Fruit fly (Drosophila melanogaster) whole organism, embryonic: Measurements from ENCODE around the gene rempA.

Source experiments
- B-H1 ChIP-seq: fragments of 200-800 bp; sonication (Bioruptor generic); IDR thresholded peaks from 3 replicates; pipeline ENCODE4 v1.3.6; 2022; ENCODE audit warnings: missing biosample characterization, missing genetic modification characterization
- Bgb ChIP-seq: fragments of 200-800 bp; sonication (Bioruptor generic); IDR thresholded peaks from 2 replicates; pipeline ENCODE4 v1.3.6; 2022; ENCODE audit warnings: missing biosample characterization, missing genetic modification characterization; ENCODE audit not compliant: partially characterized antibody
- CG10543 ChIP-seq: fragments of 200-800 bp; sonication (Bioruptor generic); optimal IDR thresholded peaks from 3 replicates; lab custom pipeline; 2017; ENCODE audit warnings: missing biosample characterization, mild to moderate bottlenecking, missing genetic modification characterization, moderate library complexity
- CG10565 ChIP-seq: fragments of 200-800 bp; sonication (Bioruptor generic); optimal IDR thresholded peaks from 3 replicates; lab custom pipeline; 2016; ENCODE audit warnings: missing biosample characterization, mild to moderate bottlenecking, missing genetic modification characterization
- CG11696 ChIP-seq: fragments of 200-800 bp; sonication (Bioruptor generic); IDR thresholded peaks from 2 replicates; pipeline ENCODE4 v1.3.6; 2022; ENCODE audit warnings: missing biosample characterization, missing genetic modification characterization
- CG12659 ChIP-seq: fragments of 200-800 bp; sonication (Bioruptor generic); optimal IDR thresholded peaks from 3 replicates; lab custom pipeline; 2017; ENCODE audit warnings: mild to moderate bottlenecking, missing biosample characterization, missing genetic modification reagents, missing genetic modification characterization
- CG13424 ChIP-seq: fragments of 200-800 bp; sonication (Bioruptor generic); optimal IDR thresholded peaks from 2 replicates; lab custom pipeline; 2019; ENCODE audit warnings: missing biosample characterization, mild to moderate bottlenecking, missing genetic modification characterization, moderate library complexity
- CG18764 ChIP-seq: fragments of 200-800 bp; sonication (Bioruptor generic); optimal IDR thresholded peaks from 3 replicates; lab custom pipeline; 2016; ENCODE audit warnings: missing biosample characterization, missing genetic modification characterization
- CG2116 ChIP-seq: fragments of 200-800 bp; sonication (Bioruptor generic); optimal IDR thresholded peaks from 3 replicates; lab custom pipeline; 2018; ENCODE audit warnings: missing biosample characterization, mild to moderate bottlenecking, missing genetic modification characterization
- CG2199 ChIP-seq: fragments of 200-800 bp; sonication (Bioruptor generic); IDR thresholded peaks from 3 replicates; pipeline ENCODE4 v1.3.6; 2022; ENCODE audit warnings: missing biosample characterization, missing genetic modification characterization
- CG2678 ChIP-seq: fragments of 200-800 bp; sonication (Bioruptor generic); optimal IDR thresholded peaks from 3 replicates; lab custom pipeline; 2019; ENCODE audit warnings: missing biosample characterization, mild to moderate bottlenecking, missing genetic modification characterization, moderate library complexity
- CG30020 ChIP-seq: fragments of 200-800 bp; optimal IDR thresholded peaks from 2 replicates; lab custom pipeline; 2019; ENCODE audit warnings: missing biosample characterization, mild to moderate bottlenecking, missing genetic modification characterization, moderate library complexity
- CG30403 ChIP-seq: fragments of 200-800 bp; sonication (Bioruptor generic); optimal IDR thresholded peaks from 3 replicates; lab custom pipeline; 2016; ENCODE audit warnings: missing biosample characterization, missing genetic modification characterization
- CG31441 ChIP-seq: fragments of 200-800 bp; sonication (Bioruptor generic); IDR thresholded peaks from 2 replicates; pipeline ENCODE4 v1.3.6; 2022; ENCODE audit warnings: missing biosample characterization, missing genetic modification characterization
- CG34376 ChIP-seq: fragments of 200-800 bp; sonication (Bioruptor generic); optimal IDR thresholded peaks from 2 replicates; lab custom pipeline; 2018; ENCODE audit warnings: missing biosample characterization, mild to moderate bottlenecking, missing genetic modification characterization
- CG43689 ChIP-seq: fragments of 200-800 bp; sonication (Bioruptor generic); IDR thresholded peaks from 2 replicates; pipeline ENCODE4 v1.3.6; 2022; ENCODE audit warnings: missing biosample characterization, missing genetic modification characterization
- CG4404 ChIP-seq: fragments of 200-800 bp; sonication (Bioruptor generic); IDR thresholded peaks from 2 replicates; pipeline ENCODE4 v1.3.6; 2022; ENCODE audit warnings: missing biosample characterization, missing genetic modification characterization
- CG4730 ChIP-seq: fragments of 200-800 bp; sonication (Bioruptor generic); IDR thresholded peaks from 2 replicates; pipeline ENCODE4 v1.3.6; 2022; ENCODE audit warnings: missing biosample characterization, missing genetic modification characterization
- CG7839 ChIP-seq: fragments of 200-800 bp; sonication (Bioruptor generic); optimal IDR thresholded peaks from 3 replicates; lab custom pipeline; 2018; ENCODE audit warnings: missing biosample characterization, mild to moderate bottlenecking, missing genetic modification characterization, moderate library complexity
- CG8089 ChIP-seq: fragments of 200-800 bp; sonication (Bioruptor generic); optimal IDR thresholded peaks from 3 replicates; lab custom pipeline; 2016; ENCODE audit warnings: missing biosample characterization, missing genetic modification characterization
- Dfd ChIP-seq, 2 experiments: fragments of >200 bp; optimal IDR thresholded peaks; 2 replicates each; lab custom pipeline; 2017; ENCODE audit warnings: missing biosample characterization in 2 of 2, missing genetic modification characterization in 2 of 2
- Dip3 ChIP-seq: fragments of 200-800 bp; sonication (Bioruptor generic); optimal IDR thresholded peaks from 3 replicates; lab custom pipeline; 2016; ENCODE audit warnings: missing biosample characterization, missing genetic modification characterization
- Gug ChIP-seq: fragments of 200-800 bp; sonication (Bioruptor generic); IDR thresholded peaks from 4 replicates; pipeline ENCODE4 v1.3.6; 2022; ENCODE audit warnings: missing biosample characterization, missing genetic modification characterization
- Hsf ChIP-seq: fragments of 200-800 bp; sonication (Bioruptor generic); optimal IDR thresholded peaks from 3 replicates; lab custom pipeline; 2016; ENCODE audit warnings: missing biosample characterization, missing genetic modification characterization
- Max ChIP-seq: fragments of 200-800 bp; sonication (Bioruptor generic); optimal IDR thresholded peaks from 2 replicates; lab custom pipeline; 2016; ENCODE audit warnings: missing biosample characterization, mild to moderate bottlenecking, missing genetic modification characterization
- NfI ChIP-seq: fragments of 200-800 bp; sonication (Bioruptor generic); optimal IDR thresholded peaks from 3 replicates; lab custom pipeline; 2018; ENCODE audit warnings: missing biosample characterization, mild to moderate bottlenecking, missing genetic modification characterization, moderate library complexity
- Sry-β ChIP-seq: fragments of 200-800 bp; sonication (Bioruptor generic); optimal IDR thresholded peaks from 2 replicates; lab custom pipeline; 2018; ENCODE audit warnings: missing biosample characterization, mild to moderate bottlenecking, missing genetic modification characterization, moderate library complexity
- Ssrp ChIP-seq: fragments of 200-800 bp; sonication (Bioruptor generic); optimal IDR thresholded peaks from 2 replicates; lab custom pipeline; 2018; ENCODE audit warnings: missing biosample characterization, mild to moderate bottlenecking, missing genetic modification characterization, moderate library complexity
- bcd ChIP-seq: fragments of 200-800 bp; sonication (Bioruptor generic); optimal IDR thresholded peaks from 2 replicates; lab custom pipeline; 2017; ENCODE audit warnings: missing biosample characterization, mild to moderate bottlenecking, missing genetic modification characterization
- bsh ChIP-seq, 2 experiments: fragments of 200-800 bp; sonication (Bioruptor generic); optimal IDR thresholded peaks; 2 replicates each; lab custom pipeline; 2017 to 2018; ENCODE audit warnings: mild to moderate bottlenecking in 2 of 2, missing biosample characterization in 2 of 2, missing genetic modification characterization in 2 of 2, moderate library complexity in 1 of 2
- cas ChIP-seq: fragments of 200-800 bp; sonication (Bioruptor generic); IDR thresholded peaks from 2 replicates; pipeline ENCODE4 v1.3.6; 2022; ENCODE audit warnings: missing biosample characterization, missing genetic modification characterization
- cato ChIP-seq: fragments of 200-800 bp; sonication (Bioruptor generic); optimal IDR thresholded peaks from 2 replicates; lab custom pipeline; 2016; ENCODE audit warnings: missing biosample characterization, missing genetic modification characterization, borderline replicate concordance
- chm ChIP-seq: fragments of 200-800 bp; sonication (Bioruptor generic); IDR thresholded peaks from 2 replicates; pipeline ENCODE4 v1.3.6; 2022; ENCODE audit warnings: missing biosample characterization, missing genetic modification characterization
- dan ChIP-seq: fragments of 200-800 bp; sonication (Bioruptor generic); IDR thresholded peaks from 2 replicates; pipeline ENCODE4 v1.3.6; 2022; ENCODE audit warnings: missing biosample characterization, missing genetic modification characterization
- danr ChIP-seq: fragments of 200-800 bp; sonication (Bioruptor generic); IDR thresholded peaks from 2 replicates; pipeline ENCODE4 v1.3.6; 2022; ENCODE audit warnings: missing biosample characterization, missing genetic modification characterization
- dm ChIP-seq: fragments of 200-800 bp; sonication (Bioruptor generic); optimal IDR thresholded peaks from 3 replicates; lab custom pipeline; 2016; ENCODE audit warnings: missing biosample characterization, missing genetic modification characterization
- gt ChIP-seq: fragments of 200-800 bp; sonication (Bioruptor generic); IDR thresholded peaks from 2 replicates; pipeline ENCODE4 v1.3.6; 2022; ENCODE audit warnings: missing biosample characterization, missing genetic modification characterization
- her ChIP-seq: fragments of 200-800 bp; sonication (Bioruptor generic); optimal IDR thresholded peaks from 2 replicates; lab custom pipeline; 2016; ENCODE audit warnings: missing biosample characterization, missing genetic modification characterization
- ind ChIP-seq: fragments of 200-800 bp; sonication (Bioruptor generic); optimal IDR thresholded peaks from 3 replicates; lab custom pipeline; 2016; ENCODE audit warnings: missing biosample characterization, missing genetic modification characterization
- maf-S ChIP-seq: fragments of 200-800 bp; sonication (Bioruptor generic); optimal IDR thresholded peaks from 2 replicates; lab custom pipeline; 2016; ENCODE audit warnings: missing biosample characterization, missing genetic modification characterization
- pita ChIP-seq: fragments of 200-800 bp; sonication (Bioruptor generic); optimal IDR thresholded peaks from 2 replicates; lab custom pipeline; 2017; ENCODE audit warnings: missing biosample characterization, mild to moderate bottlenecking, missing genetic modification characterization
- sqz ChIP-seq: fragments of 200-800 bp; sonication (Bioruptor generic); optimal IDR thresholded peaks from 3 replicates; lab custom pipeline; 2018; ENCODE audit warnings: missing biosample characterization, mild to moderate bottlenecking, missing genetic modification characterization
- sr ChIP-seq: fragments of 200-800 bp; sonication (Bioruptor generic); IDR thresholded peaks from 3 replicates; pipeline ENCODE4 v1.3.6; 2022; ENCODE audit warnings: missing biosample characterization, missing genetic modification characterization
- tap ChIP-seq: fragments of 200-800 bp; optimal IDR thresholded peaks from 3 replicates; lab custom pipeline; 2019; ENCODE audit warnings: missing biosample characterization, mild to moderate bottlenecking, missing genetic modification characterization, moderate library complexity
- tin ChIP-seq: fragments of 200-800 bp; sonication (Bioruptor generic); optimal IDR thresholded peaks from 3 replicates; lab custom pipeline; 2016; ENCODE audit warnings: missing biosample characterization, missing genetic modification characterization
- tna ChIP-seq: fragments of 200-800 bp; sonication (Bioruptor generic); IDR thresholded peaks from 2 replicates; pipeline ENCODE4 v1.3.6; 2022; ENCODE audit warnings: missing biosample characterization, missing genetic modification characterization; ENCODE audit not compliant: partially characterized antibody
- trh ChIP-seq: fragments of 200-800 bp; sonication (Bioruptor generic); optimal IDR thresholded peaks from 2 replicates; lab custom pipeline; 2016; ENCODE audit warnings: missing biosample characterization, missing genetic modification characterization
- unc-4 ChIP-seq: fragments of 200-800 bp; sonication (Bioruptor generic); IDR thresholded peaks from 2 replicates; pipeline ENCODE4 v1.3.6; 2022; ENCODE audit warnings: missing biosample characterization, missing genetic modification characterization; ENCODE audit not compliant: partially characterized antibody
- unpg ChIP-seq: fragments of 200-800 bp; sonication (Bioruptor generic); optimal IDR thresholded peaks from 3 replicates; lab custom pipeline; 2018; ENCODE audit warnings: missing biosample characterization, mild to moderate bottlenecking, missing genetic modification characterization, moderate library complexity
- usp ChIP-seq: fragments of >200 bp; optimal IDR thresholded peaks from 2 replicates; lab custom pipeline; 2017; ENCODE audit warnings: missing biosample characterization, missing genetic modification characterization
- wdn ChIP-seq: fragments of 200-800 bp; sonication (Bioruptor generic); IDR thresholded peaks from 2 replicates; pipeline ENCODE4 v1.3.6; 2022; ENCODE audit warnings: missing biosample characterization, missing genetic modification characterization

Gene rempA

dm6 chr2L:540572-541210 lies 19.4 kb downstream of the rempA start (continued):
- TF ChIP-seq CG7839 (tag; lab: Kevin White, UChicago) (peak; percentile 1), bsh (GFP tag; optimal IDR thresholded peaks at IDR 0.05; lab: Kevin White, UChicago) (no peak), CG4730 (GFP tag; lab: Robert Waterston, UW) (no peak), dan (GFP tag; lab: Robert Waterston, UW) (no peak), dm (peak; percentile 63), sqz (GFP tag; lab: Kevin White, UChicago) (no peak), tap (tag; lab: Kevin White, UChicago) (peak; percentile 23), Sry-β (GFP tag; lab: Kevin White, UChicago) (no peak), sr (GFP tag; lab: Robert Waterston, UW) (no peak), unc-4 (peak; percentile 69), cato (GFP tag; lab: Kevin White, UChicago) (no peak), wdn (GFP tag; lab: Robert Waterston, UW) (no peak), gt (GFP tag; lab: Robert Waterston, UW) (no peak), CG8089 (no peak), CG18764 (GFP tag; lab: Kevin White, UChicago) (no peak), CG2199 (GFP tag; lab: Robert Waterston, UW) (no peak; the same call in 2 of the 3 replicates), ind (GFP tag; lab: Kevin White, UChicago) (no peak), pita (GFP tag; lab: Kevin White, UChicago) (no peak), danr (GFP tag; lab: Robert Waterston, UW) (no peak), NfI (peak; percentile 19), unpg (GFP tag; lab: Kevin White, UChicago) (peak; percentile 19), CG11696 (GFP tag; lab: Robert Waterston, UW) (no peak), CG4404 (GFP tag; lab: Robert Waterston, UW) (no peak), Dfd (GFP tag; optimal IDR thresholded peaks at IDR 0.05; lab: Kevin White, UChicago) (no peak), Ssrp (tag; lab: Kevin White, UChicago) (no peak), CG31441 (GFP tag; lab: Robert Waterston, UW) (no peak), Hsf (no peak), trh (no peak), Max (no peak), Gug (GFP tag; lab: Robert Waterston, UW) (0 out of 4 replicates have a peak, but pooled peaks have one; percentile 7), Bgb (GFP tag; lab: Robert Waterston, UW) (peak; percentile 50), CG10543 (GFP tag; lab: Kevin White, UChicago) (peak; percentile 61), tin (GFP tag; lab: Kevin White, UChicago) (no peak), tna (GFP tag; lab: Robert Waterston, UW) (0 out of 2 replicates have a peak, but pooled peaks have one; percentile 56), chm (no peak), CG34376 (GFP tag; lab: Kevin White, UChicago) (peak; percentile 79), maf-S (GFP tag; lab: Kevin White, UChicago) (no peak), cas (GFP tag; lab: Robert Waterston, UW) (no peak), CG2116 (GFP tag; lab: Kevin White, UChicago) (peak; percentile 53), CG2678 (tag; lab: Kevin White, UChicago) (no peak), CG12659 (GFP tag; lab: Kevin White, UChicago) (peak; percentile 87), her (no peak), CG43689 (GFP tag; lab: Robert Waterston, UW) (no peak), bcd (GFP tag; lab: Kevin White, UChicago) (no peak), Dip3 (GFP tag; lab: Kevin White, UChicago) (no peak), usp (GFP tag; lab: Kevin White, UChicago) (no peak), CG10565 (no peak), CG13424 (tag; lab: Kevin White, UChicago) (no peak), CG30403 (no peak), CG30020 (no peak), B-H1 (no peak)
